Worm (Caenorhabditis elegans) whole organism, L4/young adult: ENCODE results near the gene bus-17.

Experiments used
- W03F9.2 ChIP-seq: fragments of 150-350 bp; optimal IDR thresholded peaks from 2 replicates; lab custom pipeline; 2014; ENCODE audit warnings: missing biosample characterization, missing genetic modification characterization
- him-1 ChIP-seq: sonication (generic microtip); optimal IDR thresholded peaks from 2 replicates; lab custom pipeline; 2016; ENCODE audit warnings: missing genotype, missing genetic modification reagents, missing genetic modification characterization, missing compliant biosample characterization

DNA sequence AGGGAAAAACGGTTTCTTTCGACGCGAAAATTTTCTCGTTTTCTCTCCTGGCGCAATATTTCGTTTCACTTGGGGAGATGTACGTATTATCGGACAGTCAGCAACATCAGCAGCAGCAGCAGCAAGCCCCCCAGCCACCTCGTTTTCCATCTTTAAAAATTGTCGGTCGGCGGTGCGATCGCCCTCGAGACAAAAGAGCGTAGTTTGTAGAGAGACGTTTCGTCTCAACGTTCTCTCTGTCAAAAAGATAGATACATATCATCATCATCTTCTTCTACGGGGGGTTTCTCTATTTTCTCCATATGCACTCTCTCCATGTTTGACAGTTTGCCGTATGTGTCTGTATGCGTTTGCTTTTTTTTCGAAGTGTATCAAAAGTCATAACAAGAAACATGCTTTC, 56.6 kb downstream of the bus-17 start:
- TF ChIP-seq him-1 (tag; lab: Kevin White, UChicago) (no peak), W03F9.2 (no peak)
